Fruit fly (Drosophila melanogaster) whole organism, larva: ENCODE measurements around the gene CG43800.
A peak's percentile ranks its signal among the peaks of the same experiment; 100 is the strongest.

Experiments used
- noc ChIP-seq: fragments of 200-800 bp; sonication (Bioruptor generic); optimal IDR thresholded peaks from 3 replicates; lab custom pipeline; 2019; ENCODE audit warnings: missing biosample characterization, mild to moderate bottlenecking, missing genetic modification characterization, moderate library complexity

Gene CG43800

DNA sequence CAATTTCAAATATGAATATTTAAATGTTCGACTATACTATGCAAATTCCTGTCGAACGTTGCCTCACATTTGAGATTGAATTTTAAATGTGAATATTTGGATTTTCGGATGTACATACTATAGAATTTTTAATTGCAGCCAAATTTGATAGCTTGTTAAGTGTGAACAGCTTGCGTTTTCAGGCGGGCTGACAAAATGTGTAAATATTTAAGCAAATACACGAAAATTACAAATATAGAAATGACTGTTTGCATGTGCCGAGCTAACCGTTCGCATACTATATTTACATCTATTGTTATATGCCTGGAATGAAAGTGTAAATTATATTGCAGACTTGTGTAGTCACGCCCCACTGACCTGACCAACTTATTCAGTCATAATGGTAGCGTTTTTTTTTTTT, 17.0 kb downstream of the CG43800 start:
- no peak for TF ChIP-seq noc (tag; lab: Kevin White, UChicago)

DNA sequence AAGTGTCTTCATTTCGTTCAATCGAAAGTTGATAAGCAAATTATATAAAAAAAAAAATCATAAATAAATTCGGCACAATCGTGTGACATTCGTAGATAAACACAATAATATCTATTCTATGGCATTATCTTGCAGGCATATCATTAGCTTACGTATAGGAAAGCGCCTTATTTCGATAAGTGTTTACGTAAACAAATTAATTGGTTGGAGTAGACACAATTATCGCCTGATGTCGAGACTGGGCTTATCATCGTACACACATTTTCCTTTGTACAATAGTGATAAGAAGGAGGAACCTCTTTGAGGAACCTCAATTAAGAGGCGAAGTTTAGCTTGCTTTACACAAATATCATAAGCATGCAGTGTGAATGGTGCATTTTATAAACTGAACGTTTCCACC, 17.7 kb downstream of the CG43800 start:
- TF ChIP-seq noc (tag; lab: Kevin White, UChicago): no peak

DNA sequence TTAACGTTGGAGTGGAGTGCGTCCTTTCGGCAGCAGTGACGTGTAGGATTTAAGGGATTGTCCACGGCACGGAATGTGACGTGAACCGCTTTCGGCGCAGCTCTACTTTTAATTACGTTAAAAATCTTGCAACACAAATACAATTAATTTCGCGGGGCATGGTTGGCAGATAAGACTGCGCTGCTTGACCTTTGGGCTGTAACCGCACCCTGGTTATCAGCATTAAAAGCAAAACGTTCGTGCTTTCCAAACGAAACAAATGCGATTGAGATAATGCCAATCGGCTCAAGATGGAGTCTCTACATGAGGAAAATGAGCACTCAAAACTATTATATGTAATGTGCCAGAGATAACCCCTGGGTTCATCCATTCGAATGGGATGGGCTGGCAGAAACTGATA, 19.1 kb downstream of the CG43800 start:
- no peak for TF ChIP-seq noc (tag; lab: Kevin White, UChicago)

DNA sequence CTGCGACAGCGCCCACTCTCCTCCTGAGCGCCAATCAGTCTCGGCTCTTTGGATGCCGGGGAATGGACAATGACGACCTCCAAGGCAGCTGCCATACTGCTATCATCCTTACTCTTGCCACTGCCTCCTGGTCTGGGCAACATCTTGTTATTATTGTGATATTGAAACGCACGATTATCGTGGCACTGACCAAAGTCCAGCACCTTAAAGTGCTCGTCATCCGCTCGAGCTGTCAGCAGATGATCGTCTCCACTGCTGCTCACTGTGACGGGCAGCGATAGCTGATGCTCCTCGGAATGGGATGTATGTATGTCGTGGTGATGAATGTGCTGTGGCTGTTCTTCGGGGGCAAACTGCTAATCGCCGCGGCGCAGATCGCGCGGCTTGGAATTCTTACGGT, 25.0 kb downstream of the CG43800 start:
- no peak for TF ChIP-seq noc (tag; lab: Kevin White, UChicago)

DNA sequence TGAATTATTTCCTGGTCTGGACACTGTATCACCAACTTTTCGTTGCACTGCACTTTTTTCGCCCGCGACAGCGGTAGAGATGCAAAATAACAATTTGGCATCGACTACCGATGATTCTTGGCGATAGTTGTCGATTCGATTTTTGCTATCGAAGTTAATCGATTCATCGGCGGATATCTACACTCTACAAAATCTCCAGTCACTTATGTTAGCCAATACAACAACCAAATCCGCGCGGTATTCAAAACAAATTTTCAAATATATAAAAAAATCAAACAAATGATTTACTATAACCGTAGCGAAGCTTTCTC, 28.5 kb downstream of the CG43800 start, which contains the start of gene CG4502:
Gene CG4502 (minus strand): TSS at position 93 of the 311 bp plus-strand sequence.
- TF ChIP-seq noc (tag; lab: Kevin White, UChicago): no peak

DNA sequence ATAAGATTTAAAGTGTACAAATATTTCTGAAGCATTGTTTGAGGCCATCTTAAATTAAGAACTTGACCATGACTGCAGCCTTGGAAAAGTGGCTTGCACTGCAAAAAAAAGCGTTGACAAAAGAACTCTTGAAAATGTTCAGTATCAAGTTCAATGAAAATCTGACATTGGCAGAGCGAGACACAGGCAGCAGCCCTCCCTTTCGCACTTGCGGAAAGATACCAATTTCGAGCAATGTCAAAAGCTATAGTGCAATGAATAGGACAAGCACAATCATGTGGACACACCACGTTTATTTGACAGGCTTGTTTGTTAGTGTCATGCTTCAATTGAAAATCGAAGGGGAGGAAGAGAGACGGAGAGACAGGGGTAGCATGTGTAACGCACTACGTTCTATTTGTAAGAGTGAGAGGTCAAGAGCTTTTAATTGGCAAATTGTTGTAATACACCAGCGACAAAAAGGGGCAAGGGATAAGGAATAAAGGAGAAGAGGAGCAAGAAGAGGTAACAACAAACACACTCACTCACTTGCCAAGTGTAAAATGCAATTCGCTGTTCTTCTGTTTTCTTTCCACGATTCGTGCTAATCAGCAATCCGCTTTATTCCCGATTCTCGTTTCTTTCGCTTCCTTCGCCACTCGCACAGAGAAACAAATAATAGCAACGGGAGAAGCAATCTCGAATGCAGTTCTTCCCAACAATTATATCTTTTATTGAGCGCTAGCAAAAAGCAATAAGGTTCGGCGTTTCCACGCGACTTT, 29.0 kb downstream of the CG43800 start:
- TF ChIP-seq noc (tag; lab: Kevin White, UChicago): no peak

DNA sequence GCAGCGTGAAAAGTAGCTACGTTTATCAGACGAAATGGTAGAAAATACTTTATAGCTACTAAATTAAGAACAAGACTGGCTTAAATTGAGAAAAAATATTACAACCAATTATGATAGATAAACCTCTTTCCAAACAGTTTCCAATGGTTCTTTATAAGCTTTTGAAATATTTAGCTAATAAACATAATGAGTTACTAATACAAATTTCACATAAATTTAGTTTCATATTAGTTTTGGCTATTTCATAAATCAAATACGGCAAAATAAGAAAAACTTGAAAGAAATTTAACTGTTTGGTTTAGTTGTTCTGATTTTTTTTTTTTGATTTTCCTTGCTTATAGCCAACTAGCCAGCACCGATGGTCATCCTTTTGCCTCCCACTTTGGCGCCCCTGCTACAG, 32.4 kb downstream of the CG43800 start:
- no peak for TF ChIP-seq noc (tag; lab: Kevin White, UChicago)

DNA sequence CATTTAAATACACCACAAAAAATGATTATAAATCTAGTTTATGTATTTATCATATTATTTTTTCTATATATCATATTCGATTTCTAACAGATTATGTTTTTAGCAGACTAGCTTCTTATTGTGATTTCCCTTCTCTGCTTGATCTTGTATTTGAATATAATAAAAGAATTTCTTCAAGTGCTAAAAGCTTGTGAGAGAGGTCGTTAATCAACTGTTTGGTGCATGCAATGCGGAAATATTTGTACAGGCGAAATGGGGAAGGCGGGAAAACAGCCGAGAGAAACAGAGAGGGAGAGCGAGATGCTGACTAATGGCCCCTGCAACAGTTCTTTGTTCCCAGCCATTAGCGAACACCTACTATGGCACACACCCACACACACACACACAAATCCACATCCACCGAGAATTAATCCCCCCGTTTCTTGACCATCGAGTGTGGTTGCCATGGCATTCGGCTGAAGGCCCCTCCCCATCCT, 32.9 kb downstream of the CG43800 start:
- no peak for TF ChIP-seq noc (tag; lab: Kevin White, UChicago)

DNA sequence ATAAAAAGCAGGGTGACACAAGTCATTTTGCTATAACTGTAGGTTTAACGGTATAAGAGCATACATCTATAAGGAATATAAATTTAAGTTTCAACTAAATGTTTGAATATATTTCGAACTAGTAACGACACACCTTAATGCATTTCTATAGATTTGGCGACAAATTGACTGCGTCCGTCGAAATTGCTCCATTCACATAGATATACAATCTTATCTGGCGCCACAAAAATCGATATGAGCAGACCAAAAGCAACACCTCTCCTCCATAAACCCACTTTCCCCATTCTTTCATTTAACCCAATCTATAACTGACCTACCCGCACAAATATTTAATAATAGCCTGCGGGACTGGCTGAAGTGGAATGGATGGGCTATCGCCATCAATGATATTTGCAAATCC, 34.0 kb downstream of the CG43800 start:
- no peak for TF ChIP-seq noc (tag; lab: Kevin White, UChicago)

DNA sequence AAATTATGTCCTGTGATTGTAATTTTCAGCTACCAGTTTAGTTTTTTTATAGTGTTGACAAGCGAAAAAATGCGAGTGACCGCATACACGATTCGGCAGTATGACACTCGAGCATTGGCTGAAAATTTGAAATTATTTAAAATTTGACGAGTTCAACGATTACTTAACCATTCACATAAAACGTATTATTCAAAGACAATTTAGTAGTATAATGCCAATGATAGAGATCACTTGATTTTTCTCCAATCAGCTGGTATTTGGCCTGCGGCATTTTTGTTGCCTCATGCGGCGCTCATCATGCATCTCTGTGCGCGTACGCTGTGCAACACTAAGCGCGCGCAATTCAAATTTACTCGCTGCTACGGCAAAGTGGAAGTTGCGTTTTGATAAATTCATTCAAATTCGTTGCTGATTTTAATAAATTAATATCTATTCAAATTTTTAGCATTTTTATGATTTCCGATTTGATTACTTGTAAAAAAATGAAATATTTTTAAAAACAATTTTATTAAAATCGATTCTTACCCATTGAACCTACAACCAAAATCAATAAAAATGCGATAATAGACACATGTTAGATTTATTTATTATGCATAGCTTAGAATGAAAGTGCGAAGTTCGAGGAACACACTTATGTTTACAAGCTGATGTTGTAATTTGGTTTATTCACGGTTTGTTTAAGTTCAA, 38.1 kb downstream of the CG43800 start, which contains the start of gene CG4497:
Gene CG4497 (minus strand): TSS at position 238 of the 687 bp plus-strand sequence.
- TF ChIP-seq noc (tag; lab: Kevin White, UChicago): peak; percentile 72

DNA sequence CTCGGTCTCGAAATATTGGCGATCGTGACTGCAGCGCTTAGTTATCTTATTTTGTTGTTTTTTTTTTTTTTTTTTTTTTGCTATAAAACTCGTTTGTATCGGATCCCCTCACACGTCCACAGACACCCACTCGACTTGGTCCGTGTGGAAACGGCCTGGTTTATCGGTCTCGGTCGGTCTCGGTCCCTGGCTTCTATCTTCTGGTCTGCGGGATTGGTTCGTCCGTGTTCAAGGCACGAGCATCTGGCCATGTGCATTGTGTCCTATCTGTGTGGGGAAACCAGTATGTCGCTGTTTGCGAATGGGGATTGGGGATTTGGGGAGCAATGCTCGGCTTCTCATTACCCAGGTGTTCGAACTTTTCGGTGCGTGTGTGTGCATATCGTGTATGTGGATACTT, 42.9 kb downstream of the CG43800 start, which contains the start of gene CG4496:
Gene CG4496 (minus strand): TSS at position 337 of the 400 bp plus-strand sequence.
- no peak for TF ChIP-seq noc (tag; lab: Kevin White, UChicago)

DNA sequence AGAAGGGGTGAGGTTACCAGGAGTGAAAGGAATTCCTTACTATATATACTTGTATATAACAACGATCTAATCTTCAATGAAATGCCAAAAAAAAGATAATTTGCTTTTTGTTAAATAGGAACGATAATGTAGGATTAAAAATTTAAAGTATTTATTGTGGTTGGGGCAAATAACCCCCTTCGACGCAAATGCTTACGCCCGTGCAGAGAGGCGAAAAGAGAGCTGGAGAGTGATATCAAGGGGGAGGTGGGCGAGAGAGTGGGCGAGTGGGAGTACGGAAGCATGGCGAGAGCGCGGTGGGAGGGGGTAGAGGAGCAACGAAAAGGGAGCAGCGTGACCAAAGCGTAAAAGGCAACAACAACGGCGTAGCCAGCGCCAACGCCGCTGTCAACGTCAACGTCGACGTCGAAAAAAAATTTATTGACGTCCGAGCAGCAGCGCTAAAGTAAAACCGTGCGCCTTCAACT, 44.0 kb downstream of the CG43800 start:
- peak; percentile 94 for TF ChIP-seq noc (tag; lab: Kevin White, UChicago)

DNA sequence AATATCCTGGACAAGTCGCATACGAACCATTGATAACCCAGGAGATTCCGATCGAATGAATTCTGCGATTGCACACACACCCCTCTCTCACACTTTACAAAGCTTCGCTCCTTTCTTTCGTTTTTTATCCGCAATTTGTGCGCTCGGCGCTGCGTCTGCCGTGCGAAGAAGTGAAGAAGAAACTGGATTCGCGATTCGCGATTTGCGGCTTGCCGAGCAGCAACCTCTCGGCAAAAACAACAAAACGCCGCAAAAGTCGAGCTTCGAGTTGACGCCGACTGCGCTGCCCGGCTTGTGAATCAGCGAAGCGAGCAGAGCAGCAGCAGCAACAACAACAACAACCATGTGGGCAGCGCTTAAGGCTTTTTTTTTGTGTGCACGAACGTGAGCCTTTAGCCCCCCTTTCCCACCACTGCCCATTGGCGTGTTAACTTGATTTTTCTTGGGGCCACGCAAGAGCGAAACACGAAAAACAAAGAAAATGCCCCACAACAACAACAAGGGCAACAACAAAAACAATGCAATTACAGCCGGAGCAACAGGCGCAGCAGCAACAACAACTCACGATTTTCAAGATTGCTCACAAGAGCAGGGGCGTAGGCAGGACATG, 44.6 kb downstream of the CG43800 start:
- TF ChIP-seq noc (tag; lab: Kevin White, UChicago): no peak
